Worm (Caenorhabditis elegans) whole organism, L4 larva: ENCODE results near the gene T01C3.2.
"Not testable (repeated sequence)": the region's sequence is repeated elsewhere in the genome, so short reads cannot be mapped to it uniquely, and the experiment has no call there.

Source experiments
- ceh-28 ChIP-seq: fragments of 150-350 bp; optimal IDR thresholded peaks from 2 replicates; lab custom pipeline; 2014; ENCODE audit warnings: missing biosample characterization, missing genetic modification reagents, missing genetic modification characterization
- mep-1 ChIP-seq: fragments of 150-350 bp; sonication (generic microtip); optimal IDR thresholded peaks from 3 replicates; lab custom pipeline; 2014; ENCODE audit warnings: missing biosample characterization, missing genetic modification characterization

- TF ChIP-seq mep-1, ceh-28 (tag; lab: Kevin White, UChicago): not testable (repeated sequence)
Observed at ce11 chrV:15036769-15037168, 45.8 kb downstream of the T01C3.2 start, which contains the start of gene melo-3.
